Fruit fly (Drosophila melanogaster): ENCODE measurements around the gene pelo.

dm6 chr2L:9711107-9711585 lies 10.5 kb downstream of the pelo start, which contains the start of gene CG4364:
- TF ChIP-seq EcR (GFP tag; optimal IDR thresholded peaks at IDR 0.05) (no peak), pan (optimal IDR thresholded peaks at IDR 0.05) (no peak), usp (GFP tag; optimal IDR thresholded peaks at IDR 0.05) (no peak), psq (optimal IDR thresholded peaks at IDR 0.05) (no peak), CG8478 (optimal IDR thresholded peaks at IDR 0.05) (no peak)
